Worm (Caenorhabditis elegans) whole organism, L3 larva: ENCODE results near the gene acl-8.

Experiments used
- R02D3.7 ChIP-seq: fragments of 150-350 bp; optimal IDR thresholded peaks from 2 replicates; lab custom pipeline; 2014; ENCODE audit warnings: missing biosample characterization, missing genetic modification characterization
- ZK546.5 ChIP-seq: sonication (generic microtip); optimal IDR thresholded peaks from 2 replicates; lab custom pipeline; 2017; ENCODE audit warnings: missing biosample characterization, missing genetic modification characterization
- aly-2 ChIP-seq: fragments of 150-350 bp; optimal IDR thresholded peaks from 2 replicates; lab custom pipeline; 2014; ENCODE audit warnings: missing biosample characterization, missing genetic modification characterization
- ceh-16 ChIP-seq: sonication (generic microtip); optimal IDR thresholded peaks from 2 replicates; lab custom pipeline; 2017; ENCODE audit warnings: missing biosample characterization, missing genetic modification characterization
- ceh-28 ChIP-seq: fragments of 150-350 bp; optimal IDR thresholded peaks from 2 replicates; lab custom pipeline; 2014; ENCODE audit warnings: missing biosample characterization, missing genetic modification reagents, missing genetic modification characterization
- ceh-82 ChIP-seq: fragments of 150-350 bp; optimal IDR thresholded peaks from 2 replicates; lab custom pipeline; 2014; ENCODE audit warnings: missing biosample characterization, missing genetic modification characterization
- ceh-9 ChIP-seq: sonication (generic microtip); optimal IDR thresholded peaks from 2 replicates; lab custom pipeline; 2018; ENCODE audit warnings: missing biosample characterization, missing genetic modification characterization
- daf-12 ChIP-seq: fragments of 150-350 bp; optimal IDR thresholded peaks from 2 replicates; lab custom pipeline; 2014; ENCODE audit warnings: missing biosample characterization, missing genetic modification reagents, missing genetic modification characterization
- egl-27 ChIP-seq: sonication (generic microtip); optimal IDR thresholded peaks from 4 replicates; lab custom pipeline; 2017; ENCODE audit warnings: missing biosample characterization, missing genetic modification reagents, missing genetic modification characterization
- egl-5 ChIP-seq: fragments of 150-350 bp; optimal IDR thresholded peaks from 2 replicates; lab custom pipeline; 2017; ENCODE audit warnings: missing biosample characterization, missing genetic modification reagents, missing genetic modification characterization, inconsistent platforms
- elt-1 ChIP-seq: fragments of 150-350 bp; optimal IDR thresholded peaks from 2 replicates; lab custom pipeline; 2014; ENCODE audit warnings: missing biosample characterization, missing genetic modification characterization
- elt-2 ChIP-seq: sonication (generic microtip); optimal IDR thresholded peaks from 2 replicates; lab custom pipeline; 2016; ENCODE audit warnings: missing genetic modification reagents, mild to moderate bottlenecking, missing genetic modification characterization, missing compliant biosample characterization
- elt-3 ChIP-seq, 3 experiments: fragments of 150-350 bp in 1 of 3; sonication (generic microtip) in 2 of 3; optimal IDR thresholded peaks; 2 replicates in 2 of 3; 4 replicates in 1 of 3; lab custom pipeline; 2014 to 2017; ENCODE audit warnings: missing biosample characterization in 3 of 3, missing genetic modification characterization in 3 of 3
- eor-1 ChIP-seq, 2 experiments: fragments of 150-350 bp; optimal IDR thresholded peaks; 2 replicates each; lab custom pipeline; 2014 to 2018; ENCODE audit warnings: missing biosample characterization in 2 of 2, missing genetic modification characterization in 2 of 2
- fkh-10 ChIP-seq: sonication (generic microtip); optimal IDR thresholded peaks from 2 replicates; lab custom pipeline; 2017; ENCODE audit warnings: missing biosample characterization, missing genetic modification reagents, missing genetic modification characterization
- fkh-2 ChIP-seq: fragments of 150-350 bp; optimal IDR thresholded peaks from 2 replicates; lab custom pipeline; 2014; ENCODE audit warnings: missing biosample characterization, missing genetic modification reagents, missing genetic modification characterization
- fos-1 ChIP-seq: fragments of 150-350 bp; optimal IDR thresholded peaks from 2 replicates; lab custom pipeline; 2014; ENCODE audit warnings: missing biosample characterization, missing genetic modification characterization
- hmg-11 ChIP-seq: sonication (generic microtip); optimal IDR thresholded peaks from 2 replicates; lab custom pipeline; 2016; ENCODE audit warnings: missing genetic modification characterization, missing compliant biosample characterization
- lin-15B ChIP-seq: fragments of 150-350 bp; optimal IDR thresholded peaks from 2 replicates; lab custom pipeline; 2014; ENCODE audit warnings: missing biosample characterization, missing genetic modification characterization
- lin-39 ChIP-seq: fragments of 150-350 bp; optimal IDR thresholded peaks from 2 replicates; lab custom pipeline; 2018; ENCODE audit warnings: missing biosample characterization, missing genetic modification reagents, missing genetic modification characterization
- lsy-12 ChIP-seq: sonication (generic microtip); optimal IDR thresholded peaks from 2 replicates; lab custom pipeline; 2016; ENCODE audit warnings: mild to moderate bottlenecking, missing genetic modification characterization, missing compliant biosample characterization
- nfya-1 ChIP-seq: sonication (generic microtip); optimal IDR thresholded peaks from 2 replicates; lab custom pipeline; 2017; ENCODE audit warnings: missing genetic modification characterization, mild to moderate bottlenecking, missing compliant biosample characterization, antibody characterized with exemption, moderate library complexity; ENCODE audit not compliant: insufficient read depth
- nhr-11 ChIP-seq: fragments of 150-350 bp; optimal IDR thresholded peaks from 2 replicates; lab custom pipeline; 2014; ENCODE audit warnings: missing biosample characterization, missing genetic modification characterization
- nhr-12 ChIP-seq: fragments of 150-350 bp; optimal IDR thresholded peaks from 2 replicates; lab custom pipeline; 2014; ENCODE audit warnings: missing biosample characterization, missing genetic modification characterization
- nhr-23 ChIP-seq: fragments of 150-350 bp; optimal IDR thresholded peaks from 2 replicates; lab custom pipeline; 2014; ENCODE audit warnings: missing biosample characterization, missing genetic modification reagents, missing genetic modification characterization
- nhr-237 ChIP-seq: fragments of 150-350 bp; optimal IDR thresholded peaks from 2 replicates; lab custom pipeline; 2014; ENCODE audit warnings: missing biosample characterization, missing genetic modification characterization
- nhr-25 ChIP-seq: sonication (generic microtip); optimal IDR thresholded peaks from 2 replicates; lab custom pipeline; 2017; ENCODE audit warnings: missing biosample characterization, missing genetic modification characterization
- nhr-28 ChIP-seq: fragments of 150-350 bp; optimal IDR thresholded peaks from 2 replicates; lab custom pipeline; 2014; ENCODE audit warnings: missing biosample characterization, missing genetic modification characterization
- nhr-43 ChIP-seq: sonication (generic microtip); optimal IDR thresholded peaks from 2 replicates; lab custom pipeline; 2016; ENCODE audit warnings: mild to moderate bottlenecking, missing genetic modification characterization, missing compliant biosample characterization; ENCODE audit not compliant: poor library complexity, severe bottlenecking
- nhr-67 ChIP-seq: fragments of 150-350 bp; optimal IDR thresholded peaks from 2 replicates; lab custom pipeline; 2014; ENCODE audit warnings: missing biosample characterization, missing genetic modification characterization
- nhr-77 ChIP-seq: fragments of 150-350 bp; optimal IDR thresholded peaks from 2 replicates; lab custom pipeline; 2014; ENCODE audit warnings: missing biosample characterization, missing genetic modification characterization
- pha-4 ChIP-seq: fragments of 150-350 bp; optimal IDR thresholded peaks from 2 replicates; lab custom pipeline; 2014; ENCODE audit warnings: missing biosample characterization, missing genetic modification reagents, missing genetic modification characterization
- pqm-1 ChIP-seq: fragments of 150-350 bp; optimal IDR thresholded peaks from 2 replicates; lab custom pipeline; 2017; ENCODE audit warnings: missing biosample characterization, missing genetic modification characterization, inconsistent platforms
- skn-1 ChIP-seq: fragments of 150-350 bp; optimal IDR thresholded peaks from 2 replicates; lab custom pipeline; 2014; ENCODE audit warnings: missing biosample characterization, missing genetic modification characterization
- tbx-2 ChIP-seq: sonication (generic microtip); optimal IDR thresholded peaks from 2 replicates; lab custom pipeline; 2016; ENCODE audit warnings: mild to moderate bottlenecking, missing genetic modification characterization, missing compliant biosample characterization
- unc-39 ChIP-seq: sonication (generic microtip); optimal IDR thresholded peaks from 4 replicates; lab custom pipeline; 2017; ENCODE audit warnings: missing biosample characterization, missing genetic modification characterization
- unc-62 ChIP-seq: fragments of 150-350 bp; sonication (generic microtip); optimal IDR thresholded peaks from 4 replicates; lab custom pipeline; 2014; ENCODE audit warnings: missing biosample characterization, missing genetic modification reagents, missing genetic modification characterization
- zag-1 ChIP-seq: fragments of 150-350 bp; optimal IDR thresholded peaks from 2 replicates; lab custom pipeline; 2014; ENCODE audit warnings: missing biosample characterization, missing genetic modification characterization
- ztf-11 ChIP-seq: fragments of 150-350 bp; optimal IDR thresholded peaks from 2 replicates; lab custom pipeline; 2014; ENCODE audit warnings: missing biosample characterization, missing genetic modification characterization
- ztf-4 ChIP-seq: fragments of 150-350 bp; optimal IDR thresholded peaks from 2 replicates; lab custom pipeline; 2014; ENCODE audit warnings: missing biosample characterization, missing genetic modification characterization

acl-8 gene

ce11 chrV:6427433-6427832 is 23.2 kb upstream of the acl-8 start (continued):
- TF ChIP-seq nhr-11 (tag; lab: Kevin White, UChicago) (no peak), nhr-23 (tag; lab: Kevin White, UChicago) (peak; percentile 18), elt-2 (tag; lab: Kevin White, UChicago) (peak; percentile 31), skn-1 (no peak), ceh-82 (no peak), unc-62 (GFP tag; lab: Kevin White, UChicago) (no peak), nhr-77 (tag; lab: Kevin White, UChicago) (no peak), nhr-237 (tag; lab: Kevin White, UChicago) (no peak), aly-2 (tag; lab: Kevin White, UChicago) (no peak), lin-39 (peak; percentile 51), nhr-28 (no peak), ZK546.5 (tag; lab: Kevin White, UChicago) (no peak), nhr-67 (no peak), nhr-12 (tag; lab: Kevin White, UChicago) (no peak), zag-1 (tag; lab: Kevin White, UChicago) (no peak), egl-27 (no peak), fos-1 (tag; lab: Kevin White, UChicago) (no peak), tbx-2 (tag; lab: Kevin White, UChicago) (no peak), ceh-16 (tag; lab: Kevin White, UChicago) (no peak), eor-1 (tag; optimal IDR thresholded peaks at IDR 0.05; lab: Kevin White, UChicago) (no peak), egl-5 (no peak)

- TF ChIP-seq skn-1 (no peak), elt-1 (tag; lab: Kevin White, UChicago) (no peak), nhr-23 (tag; lab: Kevin White, UChicago) (peak; percentile 56), nhr-237 (tag; lab: Kevin White, UChicago) (no peak), nhr-25 (tag; lab: Kevin White, UChicago) (peak; percentile 42), nhr-43 (tag; lab: Kevin White, UChicago) (no peak), unc-62 (GFP tag; lab: Kevin White, UChicago) (no peak), elt-3 (tag; optimal IDR thresholded peaks at IDR 0.05; lab: Kevin White, UChicago) (no peak), eor-1 (tag; optimal IDR thresholded peaks at IDR 0.05; lab: Kevin White, UChicago) (no peak)
Observed at ce11 chrV:6429870-6430339, 20.8 kb upstream of the acl-8 start, which contains the start of gene alh-4. alh-4 (minus strand) TSS chrV:6429920.

ce11 chrV:6430526-6431371 is 19.9 kb upstream of the acl-8 start:
- no peak for TF ChIP-seq daf-12
- TF ChIP-seq nhr-43 (tag; lab: Kevin White, UChicago), result peak; percentile 13
- peak; percentile 52 for TF ChIP-seq elt-2 (tag; lab: Kevin White, UChicago)
- peak; percentile 56 for TF ChIP-seq pqm-1 (tag; lab: Kevin White, UChicago)
- peak; percentile 54 for TF ChIP-seq pha-4 (tag; lab: Kevin White, UChicago)
- no peak for TF ChIP-seq fkh-10 (GFP tag; lab: Kevin White, UChicago)

- TF ChIP-seq nhr-23 (tag; lab: Kevin White, UChicago) (peak; percentile 60), lin-15B (tag; lab: Kevin White, UChicago) (peak; percentile 95), ceh-16 (tag; lab: Kevin White, UChicago) (no peak), elt-2 (tag; lab: Kevin White, UChicago) (peak; percentile 39), pha-4 (tag; lab: Kevin White, UChicago) (peak; percentile 76), nhr-67 (no peak), ceh-82 (no peak), nhr-11 (tag; lab: Kevin White, UChicago) (no peak), zag-1 (tag; lab: Kevin White, UChicago) (no peak), unc-62 (GFP tag; lab: Kevin White, UChicago) (no peak), nfya-1 (tag; lab: Kevin White, UChicago) (peak; percentile 82), fkh-2 (no peak), nhr-25 (tag; lab: Kevin White, UChicago) (peak; percentile 77), daf-12 (no peak), ceh-9 (tag; lab: Kevin White, UChicago) (no peak), eor-1 (tag; optimal IDR thresholded peaks at IDR 0.05; lab: Kevin White, UChicago) (no peak), ceh-28 (tag; lab: Kevin White, UChicago) (peak; percentile 68), nhr-43 (tag; lab: Kevin White, UChicago) (peak; percentile 46), lin-39 (peak; percentile 87), lsy-12 (no peak), skn-1 (no peak), egl-5 (no peak), nhr-77 (tag; lab: Kevin White, UChicago) (no peak), R02D3.7 (tag; lab: Kevin White, UChicago) (no peak), ztf-4 (tag; lab: Kevin White, UChicago) (no peak), elt-3 (tag; optimal IDR thresholded peaks at IDR 0.05; lab: Kevin White, UChicago) (no peak), hmg-11 (tag; lab: Kevin White, UChicago) (peak; percentile 42), ztf-11 (tag; lab: Kevin White, UChicago) (no peak), unc-39 (tag; lab: Kevin White, UChicago) (no peak), fos-1 (tag; lab: Kevin White, UChicago) (no peak)
Observed at ce11 chrV:6433446-6434178, 17.1 kb upstream of the acl-8 start, which contains the start of the genes gad-1 and erfa-1. gad-1 (minus strand) TSS chrV:6433496. erfa-1 (plus strand) TSS chrV:6434128.
